Fruit fly (Drosophila melanogaster): Measurements from ENCODE around the gene pygo.

pygo gene

DNA sequence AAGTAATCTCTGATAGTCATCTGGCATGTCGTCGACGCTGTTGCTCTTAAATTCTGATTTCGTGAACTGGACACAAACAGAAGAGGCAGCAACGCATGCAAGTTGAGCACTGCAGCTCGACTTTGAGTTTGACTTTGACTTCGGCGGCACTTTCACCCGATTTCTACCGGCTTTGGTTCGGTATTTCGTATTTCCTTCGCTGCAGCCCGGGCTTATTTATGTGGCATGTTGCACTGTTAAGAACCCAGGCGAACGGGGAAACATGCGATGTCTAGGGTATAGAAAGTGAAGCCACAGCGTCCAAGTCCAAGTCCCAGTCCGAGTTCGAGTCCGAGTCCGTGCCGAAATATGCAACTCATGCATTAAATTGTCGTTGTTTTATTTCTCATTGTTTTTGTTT lies 16.3 kb downstream of the pygo start:
- TF ChIP-seq Hnf4 (GFP tag; optimal IDR thresholded peaks at IDR 0.05): no peak
- TF ChIP-seq CrebA (GFP tag; optimal IDR thresholded peaks at IDR 0.05; ENCODE audit: borderline replicate concordance): no peak
- no peak for TF ChIP-seq jim (GFP tag; optimal IDR thresholded peaks at IDR 0.05)
- TF ChIP-seq sv (GFP tag; optimal IDR thresholded peaks at IDR 0.05): no peak
- TF ChIP-seq fru (GFP tag; optimal IDR thresholded peaks at IDR 0.05): no peak
- TF ChIP-seq brk (GFP tag; optimal IDR thresholded peaks at IDR 0.05): no peak
- TF ChIP-seq h (GFP tag; optimal IDR thresholded peaks at IDR 0.05): no peak
- no peak for TF ChIP-seq Jra (GFP tag; optimal IDR thresholded peaks at IDR 0.05)
- TF ChIP-seq dmrt93B (GFP tag; optimal IDR thresholded peaks at IDR 0.05): no peak
- no peak for TF ChIP-seq dl (GFP tag; optimal IDR thresholded peaks at IDR 0.05; ENCODE audit: insufficient read depth in 1 of 2, partially characterized antibody in 2 of 2)
- TF ChIP-seq sage (GFP tag; optimal IDR thresholded peaks at IDR 0.05): no peak
- TF ChIP-seq ey (GFP tag; optimal IDR thresholded peaks at IDR 0.05): no peak
- TF ChIP-seq Dfd (GFP tag; optimal IDR thresholded peaks at IDR 0.05): no peak
- no peak for TF ChIP-seq Abd-B (GFP tag; optimal IDR thresholded peaks at IDR 0.05)
- TF ChIP-seq Mio (GFP tag; optimal IDR thresholded peaks at IDR 0.05): no peak
- TF ChIP-seq br (GFP tag; optimal IDR thresholded peaks at IDR 0.05): no peak
- no peak for TF ChIP-seq Hr83 (GFP tag; optimal IDR thresholded peaks at IDR 0.05; ENCODE audit: poor library complexity, severe bottlenecking)
- TF ChIP-seq N (GFP tag; optimal IDR thresholded peaks at IDR 0.05): no peak
- no peak for TF ChIP-seq Rel (GFP tag; optimal IDR thresholded peaks at IDR 0.05)
- no peak for TF ChIP-seq Rel (tag; optimal IDR thresholded peaks at IDR 0.05)
- TF ChIP-seq Dif (GFP tag; optimal IDR thresholded peaks at IDR 0.05; ENCODE audit: partially characterized antibody): no peak

DNA sequence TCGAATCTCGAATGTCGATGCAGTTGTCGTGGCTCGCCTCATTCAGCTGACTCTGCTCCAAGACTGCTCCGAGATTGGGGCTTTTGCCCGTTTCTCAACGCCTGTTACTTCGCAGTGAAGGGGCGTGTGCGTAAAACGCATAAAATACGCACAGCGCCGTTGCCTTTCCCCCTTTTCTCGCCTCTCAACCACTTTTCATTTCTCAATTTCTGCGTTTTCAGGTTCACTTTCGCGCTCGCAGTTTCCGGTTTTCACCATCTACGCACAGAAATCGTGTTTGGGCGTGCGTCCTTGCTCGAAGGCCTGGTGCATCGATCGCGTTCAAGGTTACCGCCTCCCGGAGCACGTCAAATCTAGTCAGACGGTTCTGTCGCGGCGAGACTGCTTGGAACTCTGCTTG lies 20.7 kb downstream of the pygo start:
- TF ChIP-seq OdsH (GFP tag; optimal IDR thresholded peaks at IDR 0.05): no peak

- no peak for TF ChIP-seq Mio (GFP tag; optimal IDR thresholded peaks at IDR 0.05)
- TF ChIP-seq dmrt93B (GFP tag; optimal IDR thresholded peaks at IDR 0.05): no peak
- TF ChIP-seq usp (GFP tag; optimal IDR thresholded peaks at IDR 0.05): no peak
- no peak for TF ChIP-seq Myc (optimal IDR thresholded peaks at IDR 0.05)
- no peak for TF ChIP-seq fru (GFP tag; optimal IDR thresholded peaks at IDR 0.05)
- TF ChIP-seq lola (GFP tag; optimal IDR thresholded peaks at IDR 0.05): no peak
- no peak for TF ChIP-seq CrebA (GFP tag; optimal IDR thresholded peaks at IDR 0.05; ENCODE audit: borderline replicate concordance)
- TF ChIP-seq pan (optimal IDR thresholded peaks at IDR 0.05): no peak
- TF ChIP-seq dsf (GFP tag; optimal IDR thresholded peaks at IDR 0.05; ENCODE audit: borderline replicate concordance): no peak
- TF ChIP-seq Hnf4 (GFP tag; optimal IDR thresholded peaks at IDR 0.05): no peak
- TF ChIP-seq Dfd (GFP tag; optimal IDR thresholded peaks at IDR 0.05): no peak
- no peak for TF ChIP-seq br (GFP tag; optimal IDR thresholded peaks at IDR 0.05)
- TF ChIP-seq N (GFP tag; optimal IDR thresholded peaks at IDR 0.05): no peak
- TF ChIP-seq dl (GFP tag; optimal IDR thresholded peaks at IDR 0.05; ENCODE audit: insufficient read depth in 1 of 2, partially characterized antibody in 2 of 2): no peak
Observed at dm6 chr3R:31558720-31559280, 21.7 kb downstream of the pygo start.

DNA sequence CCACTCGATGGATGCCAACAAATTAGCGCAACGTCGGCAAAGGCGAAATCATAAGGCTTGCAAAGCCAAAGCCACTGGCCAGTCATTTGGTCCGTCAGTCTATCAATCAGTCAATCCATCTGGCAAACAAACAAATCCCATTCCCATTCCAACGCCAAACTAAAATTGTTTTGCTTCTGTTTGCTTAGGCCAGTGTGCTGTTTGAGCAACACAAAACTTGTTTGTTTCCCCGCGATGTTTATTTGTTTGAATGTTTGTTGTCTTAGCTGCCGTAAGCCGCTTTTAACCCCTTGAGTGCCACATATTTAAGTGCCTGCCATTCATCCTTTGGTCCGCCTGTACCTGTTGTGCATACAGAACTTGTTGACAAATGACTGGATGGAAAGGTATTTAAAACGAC lies 29.6 kb downstream of the pygo start:
- TF ChIP-seq sv (GFP tag; optimal IDR thresholded peaks at IDR 0.05) (no peak), tai (GFP tag; optimal IDR thresholded peaks at IDR 0.05) (no peak), lola (GFP tag; optimal IDR thresholded peaks at IDR 0.05) (no peak), Hr83 (GFP tag; optimal IDR thresholded peaks at IDR 0.05; ENCODE audit: poor library complexity, severe bottlenecking) (no peak), Sp1 (GFP tag; optimal IDR thresholded peaks at IDR 0.05) (no peak), usp (GFP tag; optimal IDR thresholded peaks at IDR 0.05) (no peak), Abd-B (GFP tag; optimal IDR thresholded peaks at IDR 0.05) (no peak), N (GFP tag; optimal IDR thresholded peaks at IDR 0.05) (no peak), foxo (GFP tag; optimal IDR thresholded peaks at IDR 0.05) (no peak), brk (GFP tag; optimal IDR thresholded peaks at IDR 0.05) (no peak)

- TF ChIP-seq rgr (GFP tag; optimal IDR thresholded peaks at IDR 0.05) (no peak), dmrt93B (GFP tag; optimal IDR thresholded peaks at IDR 0.05) (no peak), brk (GFP tag; optimal IDR thresholded peaks at IDR 0.05) (no peak), lola (GFP tag; optimal IDR thresholded peaks at IDR 0.05) (no peak), ey (GFP tag; optimal IDR thresholded peaks at IDR 0.05) (no peak), HLH106 (tag; optimal IDR thresholded peaks at IDR 0.05) (no peak), pan (optimal IDR thresholded peaks at IDR 0.05) (no peak), Abd-B (GFP tag; optimal IDR thresholded peaks at IDR 0.05) (no peak), Vsx2 (GFP tag; optimal IDR thresholded peaks at IDR 0.05; ENCODE audit: partially characterized antibody) (no peak), Rel (GFP tag; optimal IDR thresholded peaks at IDR 0.05) (no peak), Rel (tag; optimal IDR thresholded peaks at IDR 0.05) (no peak), usp (GFP tag; optimal IDR thresholded peaks at IDR 0.05) (no peak), fru (GFP tag; optimal IDR thresholded peaks at IDR 0.05) (no peak), sv (GFP tag; optimal IDR thresholded peaks at IDR 0.05) (no peak), foxo (GFP tag; optimal IDR thresholded peaks at IDR 0.05) (no peak), CrebA (GFP tag; optimal IDR thresholded peaks at IDR 0.05; ENCODE audit: borderline replicate concordance) (no peak), Hr78 (GFP tag; optimal IDR thresholded peaks at IDR 0.05) (no peak), dl (GFP tag; optimal IDR thresholded peaks at IDR 0.05; ENCODE audit: insufficient read depth in 1 of 2, partially characterized antibody in 2 of 2) (no peak), psq (GFP tag; optimal IDR thresholded peaks at IDR 0.05) (no peak), Hnf4 (GFP tag; optimal IDR thresholded peaks at IDR 0.05) (no peak), CG32264 (GFP tag; optimal IDR thresholded peaks at IDR 0.05) (no peak)
Observed at dm6 chr3R:31548766-31549510, 31.6 kb downstream of the pygo start.
